Worm (Caenorhabditis elegans) whole organism, L1 larva: ENCODE measurements around the gene oac-51.

Experiments used
- Y116A8C.19 ChIP-seq: sonication (generic microtip); optimal IDR thresholded peaks from 2 replicates; lab custom pipeline; 2016; ENCODE audit warnings: missing compliant biosample characterization, missing genetic modification characterization, borderline replicate concordance
- aly-2 ChIP-seq: fragments of 150-350 bp; optimal IDR thresholded peaks from 2 replicates; lab custom pipeline; 2014; ENCODE audit warnings: missing biosample characterization, missing genetic modification characterization
- blmp-1 ChIP-seq: fragments of 150-350 bp; optimal IDR thresholded peaks from 2 replicates; lab custom pipeline; 2014; ENCODE audit warnings: missing biosample characterization, missing genetic modification characterization
- ceh-90 ChIP-seq: sonication (generic microtip); optimal IDR thresholded peaks from 2 replicates; lab custom pipeline; 2016; ENCODE audit warnings: missing genetic modification characterization, missing compliant biosample characterization
- dpl-1 ChIP-seq, 3 experiments: fragments of 150-350 bp in 2 of 3; sonication (generic microtip) in 1 of 3; optimal IDR thresholded peaks; 2 replicates each; lab custom pipeline; 2014 to 2017; ENCODE audit warnings: missing biosample characterization in 3 of 3, missing genetic modification characterization in 3 of 3, missing genetic modification reagents in 3 of 3
- efl-1 ChIP-seq, 4 experiments: fragments of 150-350 bp; optimal IDR thresholded peaks in 3 of 4; peaks in 1 of 4; 1 replicate in 1 of 4; 2 replicates in 3 of 4; lab custom pipeline; 2014; ENCODE audit warnings: missing biosample characterization in 2 of 4, missing genetic modification characterization in 2 of 4, missing genetic modification reagents in 2 of 4
- efl-3 ChIP-seq: fragments of 200-800 bp; sonication (Bioruptor generic); optimal IDR thresholded peaks from 2 replicates; lab custom pipeline; 2018; ENCODE audit warnings: mild to moderate bottlenecking, missing genetic modification characterization, missing compliant biosample characterization
- egl-27 ChIP-seq, 2 experiments: fragments of 150-350 bp in 1 of 2; sonication (generic microtip); optimal IDR thresholded peaks; 3 replicates each; lab custom pipeline; 2017 to 2018; ENCODE audit warnings: missing biosample characterization in 2 of 2, missing genetic modification characterization in 2 of 2, missing genetic modification reagents in 2 of 2
- fkh-10 ChIP-seq: sonication (generic microtip); optimal IDR thresholded peaks from 2 replicates; lab custom pipeline; 2017; ENCODE audit warnings: missing biosample characterization, missing genetic modification reagents, missing genetic modification characterization
- fos-1 ChIP-seq: fragments of 150-350 bp; optimal IDR thresholded peaks from 2 replicates; lab custom pipeline; 2014; ENCODE audit warnings: missing biosample characterization, missing genetic modification characterization
- isw-1 ChIP-seq: fragments of 200-800 bp; sonication (Bioruptor generic); IDR thresholded peaks from 2 replicates; pipeline ENCODE4 v1.3.6; 2022; ENCODE audit warnings: missing genetic modification characterization, missing compliant biosample characterization
- lin-13 ChIP-seq: fragments of 150-350 bp; optimal IDR thresholded peaks from 2 replicates; lab custom pipeline; 2014; ENCODE audit warnings: missing biosample characterization, missing genetic modification reagents, missing genetic modification characterization
- lin-39 ChIP-seq: fragments of 150-350 bp; optimal IDR thresholded peaks from 2 replicates; lab custom pipeline; 2014; ENCODE audit warnings: missing biosample characterization, missing genetic modification reagents, missing genetic modification characterization
- lir-3 ChIP-seq: sonication (generic microtip); optimal IDR thresholded peaks from 2 replicates; lab custom pipeline; 2016; ENCODE audit warnings: mild to moderate bottlenecking, missing genetic modification characterization, moderate library complexity, missing compliant biosample characterization; ENCODE audit not compliant: poor library complexity
- lsy-2 ChIP-seq, 2 experiments: fragments of 150-350 bp; optimal IDR thresholded peaks; 2 replicates each; lab custom pipeline; 2014; ENCODE audit warnings: missing biosample characterization in 2 of 2, missing genetic modification characterization in 2 of 2
- mep-1 ChIP-seq: fragments of 150-350 bp; optimal IDR thresholded peaks from 2 replicates; lab custom pipeline; 2014; ENCODE audit warnings: missing biosample characterization, missing genetic modification characterization
- nhr-11 ChIP-seq: fragments of 150-350 bp; optimal IDR thresholded peaks from 2 replicates; lab custom pipeline; 2014; ENCODE audit warnings: missing biosample characterization, missing genetic modification characterization
- nhr-20 ChIP-seq: sonication (generic microtip); optimal IDR thresholded peaks from 2 replicates; lab custom pipeline; 2016; ENCODE audit warnings: mild to moderate bottlenecking, missing genetic modification characterization, missing compliant biosample characterization
- nhr-84 ChIP-seq: sonication (generic microtip); optimal IDR thresholded peaks from 2 replicates; lab custom pipeline; 2017; ENCODE audit warnings: missing biosample characterization, missing genetic modification characterization
- nhr-90 ChIP-seq: sonication (generic microtip); optimal IDR thresholded peaks from 2 replicates; lab custom pipeline; 2016; ENCODE audit warnings: mild to moderate bottlenecking, missing genetic modification characterization, missing compliant biosample characterization; ENCODE audit not compliant: poor library complexity
- pag-3 ChIP-seq: sonication (generic microtip); optimal IDR thresholded peaks from 2 replicates; lab custom pipeline; 2017; ENCODE audit warnings: missing genetic modification characterization, mild to moderate bottlenecking, missing compliant biosample characterization, antibody characterized with exemption, borderline replicate concordance; ENCODE audit not compliant: insufficient read depth
- pqm-1 ChIP-seq: sonication (generic microtip); optimal IDR thresholded peaks from 3 replicates; lab custom pipeline; 2017; ENCODE audit warnings: missing biosample characterization, missing genetic modification characterization
- snpc-4 ChIP-seq: fragments of 150-350 bp; optimal IDR thresholded peaks from 2 replicates; lab custom pipeline; 2014; ENCODE audit warnings: missing biosample characterization, missing genetic modification characterization
- sptf-1 ChIP-seq: fragments of 150-350 bp; optimal IDR thresholded peaks from 2 replicates; lab custom pipeline; 2014; ENCODE audit warnings: missing biosample characterization, missing genetic modification characterization
- swsn-7 ChIP-seq: sonication (generic microtip); optimal IDR thresholded peaks from 2 replicates; lab custom pipeline; 2016; ENCODE audit warnings: missing genetic modification characterization, missing compliant biosample characterization
- unc-30 ChIP-seq: sonication (generic microtip); optimal IDR thresholded peaks from 2 replicates; lab custom pipeline; 2017; ENCODE audit warnings: missing biosample characterization, missing genetic modification characterization
- unc-86 ChIP-seq: sonication (generic microtip); optimal IDR thresholded peaks from 2 replicates; lab custom pipeline; 2016; ENCODE audit warnings: missing genetic modification characterization, missing compliant biosample characterization
- unc-98 ChIP-seq: fragments of 200-800 bp; sonication (Bioruptor generic); IDR thresholded peaks from 2 replicates; pipeline ENCODE4 v1.3.6; 2022; ENCODE audit warnings: missing genetic modification characterization, missing compliant biosample characterization
- vab-15 ChIP-seq: sonication (generic microtip); optimal IDR thresholded peaks from 2 replicates; lab custom pipeline; 2017; ENCODE audit warnings: missing genotype, mild to moderate bottlenecking, missing genetic modification characterization, missing compliant biosample characterization
- xbp-1 ChIP-seq: sonication (generic microtip); optimal IDR thresholded peaks from 2 replicates; lab custom pipeline; 2016; ENCODE audit warnings: missing genetic modification characterization, missing compliant biosample characterization
- zag-1 ChIP-seq: fragments of 150-350 bp; optimal IDR thresholded peaks from 2 replicates; lab custom pipeline; 2014; ENCODE audit warnings: missing biosample characterization, missing genetic modification characterization
- zip-4 ChIP-seq: fragments of 200-800 bp; sonication (Bioruptor generic); optimal IDR thresholded peaks from 2 replicates; lab custom pipeline; 2018; ENCODE audit warnings: mild to moderate bottlenecking, missing genetic modification characterization, moderate library complexity, missing compliant biosample characterization

Gene oac-51

DNA sequence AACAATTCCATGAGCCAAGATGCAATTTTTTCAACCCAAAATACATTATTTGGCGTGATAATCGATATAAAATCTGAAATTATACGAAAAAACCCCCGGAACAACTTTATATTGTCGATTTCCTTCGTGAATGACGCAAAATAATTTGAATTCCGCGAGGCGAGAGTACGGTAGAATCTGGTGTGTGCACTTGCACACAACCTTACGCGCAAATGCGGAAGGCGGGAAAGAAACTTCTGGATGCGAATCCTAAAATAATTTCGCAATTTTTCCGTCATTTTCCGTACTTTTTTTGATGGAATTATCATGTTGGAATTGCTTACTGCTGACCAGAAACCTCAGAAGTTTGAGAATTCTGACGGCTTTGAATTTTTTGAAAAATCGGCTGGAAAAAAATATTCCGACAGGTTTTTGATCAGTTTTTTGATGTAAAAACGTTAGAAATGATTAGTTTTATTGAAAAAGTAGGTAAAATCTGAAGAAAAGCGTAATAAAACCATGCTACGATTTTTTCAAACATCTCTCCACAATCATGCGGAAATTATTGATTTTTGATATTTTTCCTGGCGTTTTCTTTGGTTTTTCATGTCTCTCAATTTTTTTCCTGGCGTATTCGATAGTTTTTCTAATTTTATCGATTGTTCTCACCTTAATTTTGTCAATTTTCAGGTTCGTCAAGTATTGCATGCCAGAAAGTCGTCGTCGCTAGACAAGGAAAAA lies 29.2 kb upstream of the oac-51 start, which contains the start of gene set-9:
Gene set-9, plus strand, starts transcription at position 670 of the 720 bp plus-strand sequence.
- peak in 1 of 2 experiments; percentile 22 for TF ChIP-seq lsy-2 (tag; optimal IDR thresholded peaks at IDR 0.05; lab: Kevin White, UChicago)
- TF ChIP-seq fos-1 (tag; lab: Kevin White, UChicago), result no peak
- TF ChIP-seq efl-1 (optimal IDR thresholded peaks at IDR 0.05; lab: Kevin White, UChicago), result peak in 1 of 2 experiments; percentile 27
- peak in 1 of 2 experiments; percentile 34 for TF ChIP-seq efl-1 (GFP tag; optimal IDR thresholded peaks at IDR 0.05 in 1 of 2; lab: Kevin White, UChicago)

- TF ChIP-seq lin-39 (no peak), isw-1 (GFP tag; lab: Robert Waterston, UW) (no peak), ceh-90 (tag; lab: Kevin White, UChicago) (no peak), mep-1 (tag; lab: Kevin White, UChicago) (no peak), sptf-1 (no peak), pqm-1 (no peak), efl-3 (no peak), unc-98 (GFP tag; lab: Robert Waterston, UW) (no peak), lir-3 (tag; lab: Kevin White, UChicago) (no peak), nhr-20 (tag; lab: Kevin White, UChicago) (no peak), vab-15 (tag; lab: Kevin White, UChicago) (no peak), xbp-1 (tag; lab: Kevin White, UChicago) (no peak), swsn-7 (tag; lab: Kevin White, UChicago) (no peak), efl-1 (optimal IDR thresholded peaks at IDR 0.05; lab: Kevin White, UChicago) (no peak), efl-1 (GFP tag; optimal IDR thresholded peaks at IDR 0.05 in 1 of 2; lab: Kevin White, UChicago) (no peak), pag-3 (tag; lab: Kevin White, UChicago) (no peak), lsy-2 (tag; optimal IDR thresholded peaks at IDR 0.05; lab: Kevin White, UChicago) (no peak), nhr-84 (no peak), lin-13 (GFP tag; lab: Kevin White, UChicago) (no peak)
Observed at ce11 chrIV:4316813-4317408, 19.7 kb upstream of the oac-51 start, which contains the start of gene Y24D9B.1. Gene Y24D9B.1 (plus strand): TSS chrIV:4317358.

- TF ChIP-seq unc-86 (tag; lab: Kevin White, UChicago) (no peak), unc-30 (tag; lab: Kevin White, UChicago) (no peak), snpc-4 (no peak), zip-4 (peak; percentile 18)
Observed at ce11 chrIV:4317638-4318037, 19.0 kb upstream of the oac-51 start.

ce11 chrIV:4318056-4318455 lies 18.5 kb upstream of the oac-51 start:
- no peak for TF ChIP-seq nhr-90
- peak; percentile 65 for TF ChIP-seq zip-4

ce11 chrIV:4319473-4319872 lies 17.1 kb upstream of the oac-51 start:
- TF ChIP-seq aly-2 (tag; lab: Kevin White, UChicago), result no peak
- TF ChIP-seq fkh-10 (GFP tag; lab: Kevin White, UChicago), result no peak
- TF ChIP-seq unc-30 (tag; lab: Kevin White, UChicago), result no peak
- TF ChIP-seq ceh-90 (tag; lab: Kevin White, UChicago), result no peak
- TF ChIP-seq nhr-90, result no peak
- no peak for TF ChIP-seq nhr-11
- no peak for TF ChIP-seq egl-27 (tag; optimal IDR thresholded peaks at IDR 0.05; lab: Kevin White, UChicago)
- no peak for TF ChIP-seq zag-1
- no peak for TF ChIP-seq swsn-7 (tag; lab: Kevin White, UChicago)
- TF ChIP-seq Y116A8C.19 (tag; lab: Kevin White, UChicago), result no peak
- TF ChIP-seq blmp-1 (tag; lab: Kevin White, UChicago), result no peak
- no peak for TF ChIP-seq fos-1 (tag; lab: Kevin White, UChicago)
- no peak for TF ChIP-seq dpl-1 (GFP tag; optimal IDR thresholded peaks at IDR 0.05; lab: Kevin White, UChicago)
- TF ChIP-seq, all 84 proteins: peak for 0
